Worm (Caenorhabditis elegans): ENCODE data around the gene unc-60.

- TF ChIP-seq pha-4 (tag; optimal IDR thresholded peaks at IDR 0.05) (no peak), ama-1 (optimal IDR thresholded peaks at IDR 0.05) (no peak), aly-2 (tag; optimal IDR thresholded peaks at IDR 0.05) (no peak), sea-2 (GFP tag; optimal IDR thresholded peaks at IDR 0.05) (no peak), nhr-12 (tag; optimal IDR thresholded peaks at IDR 0.05) (no peak), unc-62 (GFP tag; optimal IDR thresholded peaks at IDR 0.05) (no peak), zag-1 (tag; optimal IDR thresholded peaks at IDR 0.05) (no peak)
Measured at ce11 chrV:1464543-1465040, 10.3 kb upstream of the unc-60 start, which contains the start of the genes fpn-1.2 and pqn-54.
